Fruit fly (Drosophila melanogaster): ENCODE data around the gene Mat89Ba.

- TF ChIP-seq cas (GFP tag; IDR thresholded peaks at IDR 0.05) (peak; percentile 64), CrebB (tag; optimal IDR thresholded peaks at IDR 0.05) (no peak), CG7987 (GFP tag; optimal IDR thresholded peaks at IDR 0.05) (peak; percentile 80), Ada2b (GFP tag; IDR thresholded peaks at IDR 0.05) (peak; percentile 92), CG3163 (GFP tag; optimal IDR thresholded peaks at IDR 0.05) (no peak), stwl (tag; optimal IDR thresholded peaks at IDR 0.05) (no peak), CG13894 (tag; optimal IDR thresholded peaks at IDR 0.05) (peak; percentile 85), chif (GFP tag; optimal IDR thresholded peaks at IDR 0.05) (peak; percentile 58 to 86)
These were observed 24.4 kb downstream of the Mat89Ba start for dm6 chr3R:16247609-16248499.
